Worm (Caenorhabditis elegans) whole organism, midembryonic: ENCODE measurements around the gene F32D8.7.

Experiments used
- T22C8.4 ChIP-seq: fragments of 200-800 bp; sonication (Bioruptor generic); IDR thresholded peaks from 2 replicates; pipeline ENCODE4 v1.3.6; 2022; ENCODE audit warnings: missing genetic modification characterization, missing compliant biosample characterization
- klf-2 ChIP-seq: fragments of 200-800 bp; sonication (Bioruptor generic); conservative IDR thresholded peaks from 2 replicates; pipeline ENCODE4 v1.3.6; 2022; ENCODE audit warnings: missing genetic modification reagents, missing genetic modification characterization, missing compliant biosample characterization
- ref-1 ChIP-seq: fragments of 200-800 bp; sonication (Bioruptor generic); conservative IDR thresholded peaks from 2 replicates; pipeline ENCODE4 v1.3.6; 2022; ENCODE audit warnings: missing genetic modification reagents, missing genetic modification characterization, missing compliant biosample characterization

DNA sequence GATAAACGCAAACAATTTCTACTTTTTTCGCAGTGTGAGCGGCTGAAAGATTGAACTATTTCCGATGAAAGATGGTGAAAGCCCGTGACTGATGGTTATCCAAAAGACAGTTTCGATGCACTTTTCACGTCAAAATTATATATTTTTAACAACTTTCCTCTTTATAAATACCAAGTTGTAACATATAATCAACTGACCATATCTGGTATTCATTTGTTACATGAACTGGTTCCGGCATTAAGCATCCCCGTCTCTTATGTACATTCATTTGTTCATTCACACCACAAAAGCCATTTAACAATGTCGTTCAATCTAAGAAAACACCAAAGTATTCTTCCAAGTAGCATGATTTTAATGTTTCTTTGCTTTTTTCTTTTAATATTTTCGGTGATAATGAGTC lies 14.8 kb upstream of the F32D8.7 start, which contains the start of gene F32D8.2:
- no peak for TF ChIP-seq ref-1 (GFP tag; lab: Robert Waterston, UW)
- TF ChIP-seq klf-2 = no peak
- TF ChIP-seq T22C8.4 (GFP tag; lab: Robert Waterston, UW) = no peak
